Worm (Caenorhabditis elegans): ENCODE data around the gene wdr-54.

The wdr-54 gene

ce11 chrX:817984-818383 lies 10.7 kb upstream of the wdr-54 start:
- TF ChIP-seq peb-1 (tag; optimal IDR thresholded peaks at IDR 0.05) (no peak), ztf-1 (GFP tag; conservative IDR thresholded peaks at IDR 0.05) (no peak), ama-1 (optimal IDR thresholded peaks at IDR 0.05) (no peak), nhr-129 (tag; optimal IDR thresholded peaks at IDR 0.05) (no peak), ceh-82 (tag; optimal IDR thresholded peaks at IDR 0.05) (no peak), nhr-77 (tag; optimal IDR thresholded peaks at IDR 0.05) (no peak), mab-5 (tag; optimal IDR thresholded peaks at IDR 0.05) (no peak), nhr-21 (tag; optimal IDR thresholded peaks at IDR 0.05) (no peak), F13H6.1 (tag; optimal IDR thresholded peaks at IDR 0.05) (no peak), dmd-4 (tag; optimal IDR thresholded peaks at IDR 0.05) (no peak), aly-2 (tag; optimal IDR thresholded peaks at IDR 0.05) (no peak), nhr-25 (tag; optimal IDR thresholded peaks at IDR 0.05) (no peak), alr-1 (tag; optimal IDR thresholded peaks at IDR 0.05) (no peak), Y55F3AM.14 (GFP tag; optimal IDR thresholded peaks at IDR 0.05) (no peak)

- TF ChIP-seq R02D3.7 (tag; optimal IDR thresholded peaks at IDR 0.05), result no peak
- TF ChIP-seq sma-9 (GFP tag; optimal IDR thresholded peaks at IDR 0.05), result peak; percentile 6
- TF ChIP-seq sma-9 (tag; optimal IDR thresholded peaks at IDR 0.05), result no peak
- peak; percentile 57 for TF ChIP-seq crh-2 (tag; optimal IDR thresholded peaks at IDR 0.05)
- TF ChIP-seq fos-1 (tag; optimal IDR thresholded peaks at IDR 0.05), result peak; percentile 82
- TF ChIP-seq F13H6.1 (tag; optimal IDR thresholded peaks at IDR 0.05), result peak; percentile 18
These were observed 5.0 kb upstream of the wdr-54 start for ce11 chrX:823736-824135.

- no peak for TF ChIP-seq unc-62 (GFP tag; optimal IDR thresholded peaks at IDR 0.05)
These were observed 3.3 kb upstream of the wdr-54 start, which contains the start of gene daf-3 for ce11 chrX:825375-825774. Gene daf-3 (minus strand): TSS chrX:825475.

ce11 chrX:825924-826323 lies 2.8 kb upstream of the wdr-54 start:
- TF ChIP-seq aly-2 (tag; optimal IDR thresholded peaks at IDR 0.05), result no peak
- no peak for TF ChIP-seq alr-1 (tag; optimal IDR thresholded peaks at IDR 0.05)
- no peak for TF ChIP-seq ama-1 (optimal IDR thresholded peaks at IDR 0.05)
- no peak for TF ChIP-seq sem-4 (tag; optimal IDR thresholded peaks at IDR 0.05)
- TF ChIP-seq nhr-23 (tag; optimal IDR thresholded peaks at IDR 0.05), result no peak
- TF ChIP-seq elt-1 (tag; optimal IDR thresholded peaks at IDR 0.05), result no peak
- TF ChIP-seq sma-9 (GFP tag; optimal IDR thresholded peaks at IDR 0.05), result peak; percentile 61
- TF ChIP-seq sma-9 (tag; optimal IDR thresholded peaks at IDR 0.05), result no peak
- TF ChIP-seq ceh-16 (tag; optimal IDR thresholded peaks at IDR 0.05), result no peak
- TF ChIP-seq lsy-2 (tag; optimal IDR thresholded peaks at IDR 0.05), result peak; percentile 10 to 62
- TF ChIP-seq fos-1 (tag; optimal IDR thresholded peaks at IDR 0.05), result peak; percentile 18
- TF ChIP-seq F13H6.1 (tag; optimal IDR thresholded peaks at IDR 0.05), result peak; percentile 57
- no peak for TF ChIP-seq nhr-6 (tag; optimal IDR thresholded peaks at IDR 0.05)
- TF ChIP-seq skn-1 (tag; optimal IDR thresholded peaks at IDR 0.05), result no peak
- TF ChIP-seq peb-1 (tag; optimal IDR thresholded peaks at IDR 0.05), result no peak
- TF ChIP-seq lin-13 (GFP tag; optimal IDR thresholded peaks at IDR 0.05), result no peak
- no peak for TF ChIP-seq unc-39 (tag; optimal IDR thresholded peaks at IDR 0.05)
- TF ChIP-seq R02D3.7 (tag; optimal IDR thresholded peaks at IDR 0.05), result no peak
- TF ChIP-seq nhr-12 (tag; optimal IDR thresholded peaks at IDR 0.05), result no peak
- TF ChIP-seq mab-5 (tag; optimal IDR thresholded peaks at IDR 0.05), result peak; percentile 56
- no peak for TF ChIP-seq elt-3 (tag; optimal IDR thresholded peaks at IDR 0.05)
- no peak for TF ChIP-seq ZK546.5 (tag; optimal IDR thresholded peaks at IDR 0.05)
- peak in 1 of 2 experiments; percentile 45 for TF ChIP-seq mdl-1 (tag; optimal IDR thresholded peaks at IDR 0.05)
- peak; percentile 65 for TF ChIP-seq nhr-129 (tag; optimal IDR thresholded peaks at IDR 0.05)
- TF ChIP-seq unc-55 (GFP tag; optimal IDR thresholded peaks at IDR 0.05), result peak; percentile 79
- no peak for TF ChIP-seq ztf-1 (GFP tag; conservative IDR thresholded peaks at IDR 0.05)
- TF ChIP-seq nhr-77 (tag; optimal IDR thresholded peaks at IDR 0.05), result no peak
- no peak for TF ChIP-seq ztf-11 (tag; optimal IDR thresholded peaks at IDR 0.05)
- no peak for TF ChIP-seq ztf-4 (tag; optimal IDR thresholded peaks at IDR 0.05)
- no peak for TF ChIP-seq blmp-1 (tag; optimal IDR thresholded peaks at IDR 0.05; ENCODE audit: insufficient read depth)
- TF ChIP-seq C34F6.9 (tag; optimal IDR thresholded peaks at IDR 0.05), result peak; percentile 74
- no peak for TF ChIP-seq nhr-21 (tag; optimal IDR thresholded peaks at IDR 0.05)
- peak; percentile 44 for TF ChIP-seq zag-1 (tag; optimal IDR thresholded peaks at IDR 0.05)
- no peak for TF ChIP-seq nhr-11 (tag; optimal IDR thresholded peaks at IDR 0.05)
- TF ChIP-seq Y55F3AM.14 (GFP tag; optimal IDR thresholded peaks at IDR 0.05), result no peak
- no peak for TF ChIP-seq nhr-237 (tag; optimal IDR thresholded peaks at IDR 0.05)
- peak; percentile 86 for TF ChIP-seq crh-2 (tag; optimal IDR thresholded peaks at IDR 0.05)

Data from whole organism, L2 larva.